Fruit fly (Drosophila melanogaster) whole organism, prepupa: ENCODE results near the gene pico.
A peak's percentile ranks its signal among the peaks of the same experiment; 100 is the strongest.

Experiments
- Blimp-1 ChIP-seq: fragments of 200-800 bp; sonication (Bioruptor generic); optimal IDR thresholded peaks from 3 replicates; lab custom pipeline; 2017; ENCODE audit warnings: missing biosample characterization, missing genetic modification characterization, mild to moderate bottlenecking, moderate library complexity, missing genetic modification reagents
- CG10631 ChIP-seq: fragments of 200-800 bp; sonication (Bioruptor generic); optimal IDR thresholded peaks from 2 replicates; lab custom pipeline; 2016; ENCODE audit warnings: missing biosample characterization, missing genetic modification characterization
- CG10669 ChIP-seq: fragments of 200-800 bp; sonication (Bioruptor generic); optimal IDR thresholded peaks from 3 replicates; lab custom pipeline; 2018; ENCODE audit warnings: missing biosample characterization, mild to moderate bottlenecking, missing genetic modification characterization, moderate library complexity
- CG11762 ChIP-seq: fragments of 200-800 bp; sonication (Bioruptor generic); optimal IDR thresholded peaks from 3 replicates; lab custom pipeline; 2016; ENCODE audit warnings: missing biosample characterization, missing genetic modification characterization; ENCODE audit not compliant: insufficient read depth
- CG15336 ChIP-seq: fragments of 200-800 bp; sonication (Bioruptor generic); IDR thresholded peaks from 2 replicates; pipeline ENCODE4 v1.3.6; 2022; ENCODE audit warnings: missing biosample characterization, missing genetic modification characterization
- CG1621 ChIP-seq: fragments of 200-800 bp; sonication (Bioruptor generic); optimal IDR thresholded peaks from 3 replicates; lab custom pipeline; 2018; ENCODE audit warnings: missing biosample characterization, mild to moderate bottlenecking, missing genetic modification characterization
- CG16779 ChIP-seq: fragments of 200-800 bp; sonication (Bioruptor generic); optimal IDR thresholded peaks from 3 replicates; lab custom pipeline; 2017; ENCODE audit warnings: missing biosample characterization, mild to moderate bottlenecking, missing genetic modification characterization
- CG3032 ChIP-seq: fragments of 200-800 bp; optimal IDR thresholded peaks from 2 replicates; lab custom pipeline; 2019; ENCODE audit warnings: missing biosample characterization, mild to moderate bottlenecking, missing genetic modification characterization, moderate library complexity
- CG31627 ChIP-seq: fragments of 200-800 bp; sonication (Bioruptor generic); optimal IDR thresholded peaks from 3 replicates; lab custom pipeline; 2016; ENCODE audit warnings: missing biosample characterization, missing genetic modification characterization
- CG34406 ChIP-seq: fragments of 200-800 bp; sonication (Bioruptor generic); optimal IDR thresholded peaks from 3 replicates; lab custom pipeline; 2016; ENCODE audit warnings: missing biosample characterization, missing genetic modification characterization
- CG3919 ChIP-seq: fragments of 200-800 bp; sonication (Bioruptor generic); optimal IDR thresholded peaks from 3 replicates; lab custom pipeline; 2016; ENCODE audit warnings: missing biosample characterization, missing genetic modification characterization
- CG4318 ChIP-seq: fragments of 200-800 bp; sonication (Bioruptor generic); optimal IDR thresholded peaks from 3 replicates; lab custom pipeline; 2017; ENCODE audit warnings: missing biosample characterization, mild to moderate bottlenecking, missing genetic modification characterization
- CG6163 ChIP-seq: fragments of 200-800 bp; sonication (Bioruptor generic); IDR thresholded peaks from 3 replicates; pipeline ENCODE4 v1.3.6; 2022; ENCODE audit warnings: missing biosample characterization, missing genetic modification characterization
- CG6276 ChIP-seq: fragments of 200-800 bp; sonication (Bioruptor generic); optimal IDR thresholded peaks from 2 replicates; lab custom pipeline; 2017; ENCODE audit warnings: missing biosample characterization, mild to moderate bottlenecking, missing genetic modification characterization
- CG6808 ChIP-seq: fragments of 200-800 bp; sonication (Bioruptor generic); optimal IDR thresholded peaks from 3 replicates; lab custom pipeline; 2017; ENCODE audit warnings: missing biosample characterization, missing genetic modification characterization, mild to moderate bottlenecking, moderate library complexity, missing genetic modification reagents
- CG7368 ChIP-seq: fragments of 200-800 bp; sonication (Bioruptor generic); optimal IDR thresholded peaks from 3 replicates; lab custom pipeline; 2016; ENCODE audit warnings: missing biosample characterization, missing genetic modification characterization
- CG8319 ChIP-seq: fragments of 200-800 bp; sonication (Bioruptor generic); optimal IDR thresholded peaks from 3 replicates; lab custom pipeline; 2016; ENCODE audit warnings: missing biosample characterization, missing genetic modification characterization
- CG8632 ChIP-seq: fragments of 200-800 bp; sonication (Bioruptor generic); optimal IDR thresholded peaks from 3 replicates; lab custom pipeline; 2016; ENCODE audit warnings: missing biosample characterization, missing genetic modification characterization
- CG9139 ChIP-seq: fragments of 200-800 bp; sonication (Bioruptor generic); optimal IDR thresholded peaks from 3 replicates; lab custom pipeline; 2017; ENCODE audit warnings: missing biosample characterization, mild to moderate bottlenecking, missing genetic modification characterization
- Eip75B ChIP-seq: fragments of 200-800 bp; sonication (Bioruptor generic); optimal IDR thresholded peaks from 3 replicates; lab custom pipeline; 2016; ENCODE audit warnings: missing biosample characterization, missing genetic modification characterization
- Eip78C ChIP-seq: fragments of 200-800 bp; sonication (Bioruptor generic); peaks from one replicate; lab custom pipeline; 2016; ENCODE audit warnings: missing biosample characterization, missing genetic modification characterization
- Eip93F ChIP-seq: fragments of 200-800 bp; sonication (Bioruptor generic); optimal IDR thresholded peaks from 2 replicates; lab custom pipeline; 2016; ENCODE audit warnings: missing biosample characterization, mild to moderate bottlenecking, missing genetic modification characterization
- Ets21C ChIP-seq: fragments of 200-800 bp; sonication (Bioruptor generic); optimal IDR thresholded peaks from 3 replicates; lab custom pipeline; 2016; ENCODE audit warnings: missing biosample characterization, missing genetic modification characterization
- Ets96B ChIP-seq: fragments of 200-800 bp; optimal IDR thresholded peaks from 2 replicates; lab custom pipeline; 2019; ENCODE audit warnings: missing biosample characterization, mild to moderate bottlenecking, missing genetic modification characterization, moderate library complexity
- Gug ChIP-seq: fragments of 200-800 bp; sonication (Bioruptor generic); IDR thresholded peaks from 2 replicates; pipeline ENCODE4 v1.3.6; 2022; ENCODE audit warnings: missing biosample characterization, missing genetic modification characterization
- Hr38 ChIP-seq: sonication (Bioruptor generic); optimal IDR thresholded peaks from 2 replicates; lab custom pipeline; 2016; ENCODE audit warnings: missing biosample characterization, missing genetic modification characterization
- Hr39 ChIP-seq: fragments of 200-800 bp; sonication (Bioruptor generic); optimal IDR thresholded peaks from 2 replicates; lab custom pipeline; 2016; ENCODE audit warnings: missing biosample characterization, missing genetic modification characterization
- Hr4 ChIP-seq: fragments of 200-800 bp; sonication (Bioruptor generic); optimal IDR thresholded peaks from 3 replicates; lab custom pipeline; 2016; ENCODE audit warnings: missing biosample characterization, missing genetic modification characterization
- Lpt ChIP-seq: fragments of 200-800 bp; sonication (Bioruptor generic); optimal IDR thresholded peaks from 3 replicates; lab custom pipeline; 2016; ENCODE audit warnings: missing biosample characterization, missing genetic modification characterization
- OdsH ChIP-seq: fragments of 200-800 bp; sonication (Bioruptor generic); optimal IDR thresholded peaks from 3 replicates; lab custom pipeline; 2016; ENCODE audit warnings: missing biosample characterization, missing genetic modification characterization
- Sox102F ChIP-seq: fragments of 200-800 bp; sonication (Bioruptor generic); optimal IDR thresholded peaks from 2 replicates; lab custom pipeline; 2016; ENCODE audit warnings: missing biosample characterization, mild to moderate bottlenecking, missing genetic modification characterization
- Sox14 ChIP-seq: fragments of 200-800 bp; sonication (Bioruptor generic); optimal IDR thresholded peaks from 3 replicates; lab custom pipeline; 2016; ENCODE audit warnings: missing biosample characterization, missing genetic modification characterization
- achi ChIP-seq: fragments of 200-800 bp; sonication (Bioruptor generic); optimal IDR thresholded peaks from 3 replicates; lab custom pipeline; 2016; ENCODE audit warnings: missing biosample characterization, missing genetic modification characterization
- acj6 ChIP-seq: fragments of 200-800 bp; sonication (Bioruptor generic); optimal IDR thresholded peaks from 3 replicates; lab custom pipeline; 2016; ENCODE audit warnings: missing biosample characterization, missing genetic modification characterization
- cyc ChIP-seq: fragments of 200-800 bp; sonication (Bioruptor generic); optimal IDR thresholded peaks from 3 replicates; lab custom pipeline; 2016; ENCODE audit warnings: missing biosample characterization, missing genetic modification characterization
- dac ChIP-seq: fragments of 200-800 bp; sonication (Bioruptor generic); optimal IDR thresholded peaks from 2 replicates; lab custom pipeline; 2017; ENCODE audit warnings: missing biosample characterization, mild to moderate bottlenecking, missing genetic modification characterization
- dsx ChIP-seq: fragments of 200-800 bp; optimal IDR thresholded peaks from 3 replicates; lab custom pipeline; 2019; ENCODE audit warnings: missing biosample characterization, mild to moderate bottlenecking, missing genetic modification characterization, moderate library complexity; ENCODE audit not compliant: poor library complexity, severe bottlenecking
- eg ChIP-seq: fragments of 200-800 bp; sonication (Bioruptor generic); IDR thresholded peaks from 3 replicates; pipeline ENCODE4 v1.3.6; 2022; ENCODE audit warnings: missing biosample characterization, missing genetic modification characterization
- esn ChIP-seq: fragments of 200-800 bp; sonication (Bioruptor generic); optimal IDR thresholded peaks from 2 replicates; lab custom pipeline; 2016; ENCODE audit warnings: missing biosample characterization, mild to moderate bottlenecking, missing genetic modification characterization, moderate library complexity
- fd59A ChIP-seq: fragments of 200-800 bp; sonication (Bioruptor generic); optimal IDR thresholded peaks from 2 replicates; lab custom pipeline; 2017; ENCODE audit warnings: missing biosample characterization, mild to moderate bottlenecking, missing genetic modification characterization, missing genetic modification reagents
- net ChIP-seq: fragments of 200-800 bp; sonication (Bioruptor generic); optimal IDR thresholded peaks from 3 replicates; lab custom pipeline; 2016; ENCODE audit warnings: missing biosample characterization, missing genetic modification characterization
- pdm3 ChIP-seq: fragments of 200-800 bp; sonication (Bioruptor generic); optimal IDR thresholded peaks from 3 replicates; lab custom pipeline; 2016; ENCODE audit warnings: missing biosample characterization, missing genetic modification characterization
- salr ChIP-seq, 2 experiments: fragments of 200-800 bp; sonication (Bioruptor generic); optimal IDR thresholded peaks; 3 replicates each; lab custom pipeline; 2016 to 2018; ENCODE audit warnings: missing biosample characterization in 2 of 2, missing genetic modification characterization in 2 of 2, mild to moderate bottlenecking in 1 of 2
- spab ChIP-seq: fragments of 200-800 bp; sonication (Bioruptor generic); optimal IDR thresholded peaks from 2 replicates; lab custom pipeline; 2017; ENCODE audit warnings: missing biosample characterization, mild to moderate bottlenecking, missing genetic modification characterization, missing genetic modification reagents
- ss ChIP-seq, 2 experiments: fragments of 200-800 bp; sonication (Bioruptor generic); optimal IDR thresholded peaks; 2 replicates in 1 of 2; 3 replicates in 1 of 2; lab custom pipeline; 2017 to 2018; ENCODE audit warnings: mild to moderate bottlenecking in 2 of 2, missing biosample characterization in 2 of 2, missing genetic modification characterization in 2 of 2, moderate library complexity in 1 of 2
- svp ChIP-seq: fragments of 200-800 bp; sonication (Bioruptor generic); peaks from one replicate; lab custom pipeline; 2016; ENCODE audit warnings: missing biosample characterization, missing genetic modification characterization
- topi ChIP-seq: fragments of 200-800 bp; sonication (Bioruptor generic); optimal IDR thresholded peaks from 3 replicates; lab custom pipeline; 2016; ENCODE audit warnings: missing biosample characterization, missing genetic modification characterization
- vri ChIP-seq: fragments of 200-800 bp; sonication (Bioruptor generic); optimal IDR thresholded peaks from 3 replicates; lab custom pipeline; 2016; ENCODE audit warnings: missing biosample characterization, mild to moderate bottlenecking, missing genetic modification characterization

Gene pico

DNA sequence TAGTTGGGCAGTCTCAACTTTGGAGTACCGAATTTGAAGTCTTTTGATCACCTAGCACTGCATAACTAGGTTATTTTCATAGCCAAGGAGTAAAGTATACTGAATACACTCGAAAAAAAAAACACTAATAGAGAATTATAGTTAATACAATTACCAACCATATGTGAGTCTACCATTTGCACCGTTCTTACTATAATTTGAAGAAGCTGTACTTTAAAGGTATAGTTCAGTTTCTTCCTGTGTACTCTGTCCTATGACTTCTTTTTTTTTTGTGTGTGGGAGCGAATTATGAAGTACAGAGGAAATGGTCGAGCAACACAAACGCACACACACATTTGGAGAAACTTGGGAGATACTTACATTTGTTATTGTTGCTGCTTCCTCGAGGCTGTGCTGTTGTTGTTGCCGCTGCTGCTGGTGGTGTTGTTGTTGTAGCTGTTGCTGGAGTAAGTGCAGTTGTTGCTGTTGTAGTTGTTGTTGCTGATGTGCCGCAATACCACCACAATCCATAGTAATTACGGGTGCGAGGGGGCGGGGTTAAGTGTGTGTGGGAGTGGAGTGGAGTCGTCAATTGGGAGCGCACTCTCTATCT lies 1.3 kb downstream of the pico start (continued):
- TF ChIP-seq CG6163 (GFP tag; lab: Robert Waterston, UW) (peak; percentile 96), CG9139 (peak; percentile 65), CG6276 (peak; percentile 94), dac (GFP tag; lab: Kevin White, UChicago) (peak; percentile 92), Lpt (GFP tag; lab: Kevin White, UChicago) (peak; percentile 95), dsx (peak; percentile 51), Blimp-1 (GFP tag; lab: Kevin White, UChicago) (no peak), CG10631 (peak; percentile 94), CG15336 (peak; percentile 96), Eip75B (GFP tag; lab: Kevin White, UChicago) (peak; percentile 91), achi (GFP tag; lab: Kevin White, UChicago) (peak; percentile 91), CG3032 (peak; percentile 80), cyc (GFP tag; lab: Kevin White, UChicago) (peak; percentile 91), Hr39 (GFP tag; lab: Kevin White, UChicago) (peak; percentile 90), CG1621 (tag; lab: Kevin White, UChicago) (peak; percentile 88), svp (GFP tag; lab: Kevin White, UChicago) (peak; percentile 93), spab (GFP tag; lab: Kevin White, UChicago) (peak; percentile 86), Eip93F (GFP tag; lab: Kevin White, UChicago) (peak; percentile 34), Hr38 (GFP tag; lab: Kevin White, UChicago) (peak; percentile 38), Hr4 (peak; percentile 96), Eip78C (GFP tag; lab: Kevin White, UChicago) (peak; percentile 98), Sox14 (GFP tag; lab: Kevin White, UChicago) (peak; percentile 94), CG6808 (GFP tag; lab: Kevin White, UChicago) (peak; percentile 83), vri (GFP tag; lab: Kevin White, UChicago) (peak; percentile 54), OdsH (GFP tag; lab: Kevin White, UChicago) (peak; percentile 93), CG3919 (GFP tag; lab: Kevin White, UChicago) (peak; percentile 95), salr (GFP tag; optimal IDR thresholded peaks at IDR 0.05; lab: Kevin White, UChicago) (peak; percentile 79 to 92), ss (GFP tag; optimal IDR thresholded peaks at IDR 0.05; lab: Kevin White, UChicago) (peak; percentile 75 to 83), CG11762 (GFP tag; lab: Kevin White, UChicago) (peak; percentile 91), CG10669 (GFP tag; lab: Kevin White, UChicago) (peak; percentile 88), Gug (GFP tag; lab: Robert Waterston, UW) (peak; percentile 93), pdm3 (peak; percentile 96), Ets96B (tag; lab: Kevin White, UChicago) (peak; percentile 81), esn (GFP tag; lab: Kevin White, UChicago) (peak; percentile 90)
- TF ChIP-seq, all 60 proteins: peak for 57

DNA sequence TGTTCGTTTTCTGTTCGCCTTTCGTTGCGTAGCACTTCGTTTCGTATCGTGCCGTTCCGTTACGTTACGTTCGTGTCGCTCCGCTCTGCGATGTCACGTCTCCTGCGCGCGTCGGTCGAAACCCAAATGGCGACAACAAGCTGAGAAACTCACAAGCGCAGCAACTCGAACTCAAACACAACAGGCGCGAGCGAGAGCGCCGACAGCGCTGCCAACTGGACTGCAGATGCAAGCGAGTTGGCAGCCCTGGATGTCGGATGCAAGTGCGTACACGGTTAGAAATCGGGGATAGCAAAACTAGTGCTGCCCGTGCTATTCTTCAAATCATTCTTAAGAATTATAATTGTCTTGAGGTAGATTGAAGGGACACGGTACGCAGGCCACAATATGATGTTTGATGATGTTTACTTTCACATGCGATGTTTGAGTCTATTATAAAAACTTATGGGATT lies 3.5 kb downstream of the pico start:
- TF ChIP-seq CG3919 (GFP tag; lab: Kevin White, UChicago) = peak; percentile 78
- peak; percentile 44 to 55 for TF ChIP-seq salr (GFP tag; optimal IDR thresholded peaks at IDR 0.05; lab: Kevin White, UChicago)
- peak; percentile 4 for TF ChIP-seq CG34406 (GFP tag; lab: Kevin White, UChicago)
- TF ChIP-seq acj6 (GFP tag; lab: Kevin White, UChicago) = peak; percentile 63
- TF ChIP-seq achi (GFP tag; lab: Kevin White, UChicago) = peak; percentile 68
- TF ChIP-seq CG8319 (GFP tag; lab: Kevin White, UChicago) = peak; percentile 59
- peak; percentile 22 for TF ChIP-seq Hr38 (GFP tag; lab: Kevin White, UChicago)
- peak; percentile 61 for TF ChIP-seq CG7368 (GFP tag; lab: Kevin White, UChicago)
- TF ChIP-seq Lpt (GFP tag; lab: Kevin White, UChicago) = peak; percentile 49
- TF ChIP-seq Eip78C (GFP tag; lab: Kevin White, UChicago) = peak; percentile 90
- TF ChIP-seq topi (GFP tag; lab: Kevin White, UChicago) = peak; percentile 74
- peak; percentile 40 for TF ChIP-seq Ets96B (tag; lab: Kevin White, UChicago)
- TF ChIP-seq CG6163 (GFP tag; lab: Robert Waterston, UW) = peak; percentile 79
- peak; percentile 80 for TF ChIP-seq pdm3
- TF ChIP-seq eg (GFP tag; lab: Robert Waterston, UW) = peak; percentile 81
- TF ChIP-seq CG16779 = no peak
- peak; percentile 42 for TF ChIP-seq fd59A (GFP tag; lab: Kevin White, UChicago)
- peak; percentile 79 for TF ChIP-seq CG31627 (GFP tag; lab: Kevin White, UChicago)
- TF ChIP-seq net (GFP tag; lab: Kevin White, UChicago) = peak; percentile 72
- TF ChIP-seq CG4318 = peak; percentile 40
- peak; percentile 17 for TF ChIP-seq Eip93F (GFP tag; lab: Kevin White, UChicago)
- peak; percentile 15 for TF ChIP-seq dsx
- TF ChIP-seq CG8632 (GFP tag; lab: Kevin White, UChicago) = peak; percentile 50
- TF ChIP-seq Sox102F (GFP tag; lab: Kevin White, UChicago) = peak; percentile 60
- TF ChIP-seq dac (GFP tag; lab: Kevin White, UChicago) = peak; percentile 33
- TF ChIP-seq Ets21C (GFP tag; lab: Kevin White, UChicago) = peak; percentile 48
- no peak for TF ChIP-seq Blimp-1 (GFP tag; lab: Kevin White, UChicago)
